Worm (Caenorhabditis elegans) whole organism, late embryonic: ENCODE measurements around the gene rfip-1.

Source experiments
- F13H6.1 ChIP-seq: sonication (generic microtip); optimal IDR thresholded peaks from 2 replicates; lab custom pipeline; 2016; ENCODE audit warnings: missing genetic modification characterization, missing compliant biosample characterization
- K09A11.1 ChIP-seq: sonication (generic microtip); optimal IDR thresholded peaks from 2 replicates; lab custom pipeline; 2017; ENCODE audit warnings: antibody characterized with exemption, mild to moderate bottlenecking, missing genetic modification characterization, missing compliant biosample characterization; ENCODE audit not compliant: insufficient read depth
- ahr-1 ChIP-seq: sonication (generic microtip); optimal IDR thresholded peaks from 2 replicates; lab custom pipeline; 2016; ENCODE audit warnings: missing genetic modification characterization, missing compliant biosample characterization
- ama-1 ChIP-seq: fragments of 150-350 bp; optimal IDR thresholded peaks from 2 replicates; lab custom pipeline; 2014
- ceh-18 ChIP-seq: sonication (generic microtip); optimal IDR thresholded peaks from 2 replicates; lab custom pipeline; 2016; ENCODE audit warnings: missing genetic modification characterization, missing compliant biosample characterization
- ceh-19 ChIP-seq: fragments of 200-800 bp; sonication (Bioruptor generic); optimal IDR thresholded peaks from 2 replicates; lab custom pipeline; 2018; ENCODE audit warnings: mild to moderate bottlenecking, missing genetic modification characterization, missing compliant biosample characterization
- ceh-2 ChIP-seq: sonication (generic microtip); optimal IDR thresholded peaks from 2 replicates; lab custom pipeline; 2016; ENCODE audit warnings: missing genotype, missing genetic modification characterization, missing compliant biosample characterization
- ceh-22 ChIP-seq: sonication (generic microtip); optimal IDR thresholded peaks from 2 replicates; lab custom pipeline; 2017; ENCODE audit warnings: missing biosample characterization, missing genetic modification characterization
- ceh-24 ChIP-seq: sonication (generic microtip); optimal IDR thresholded peaks from 2 replicates; lab custom pipeline; 2016; ENCODE audit warnings: mild to moderate bottlenecking, missing genetic modification characterization, missing compliant biosample characterization
- ceh-30 ChIP-seq: fragments of 150-350 bp; optimal IDR thresholded peaks from 2 replicates; lab custom pipeline; 2014; ENCODE audit warnings: missing biosample characterization, missing genetic modification characterization
- ceh-34 ChIP-seq: sonication (generic microtip); optimal IDR thresholded peaks from 2 replicates; lab custom pipeline; 2016; ENCODE audit warnings: mild to moderate bottlenecking, missing genetic modification characterization, missing compliant biosample characterization
- ceh-48 ChIP-seq: sonication (generic microtip); optimal IDR thresholded peaks from 2 replicates; lab custom pipeline; 2016; ENCODE audit warnings: missing genetic modification characterization, inconsistent platforms, missing compliant biosample characterization
- ceh-9 ChIP-seq: sonication (generic microtip); optimal IDR thresholded peaks from 2 replicates; lab custom pipeline; 2016; ENCODE audit warnings: mild to moderate bottlenecking, missing genetic modification characterization, inconsistent platforms, missing compliant biosample characterization
- dmd-4 ChIP-seq: sonication (generic microtip); optimal IDR thresholded peaks from 2 replicates; lab custom pipeline; 2016; ENCODE audit warnings: borderline replicate concordance, missing genetic modification characterization, missing compliant biosample characterization
- dve-1 ChIP-seq: sonication (generic microtip); optimal IDR thresholded peaks from 2 replicates; lab custom pipeline; 2017; ENCODE audit warnings: antibody characterized with exemption, mild to moderate bottlenecking, missing genetic modification characterization, missing compliant biosample characterization
- elt-2 ChIP-seq: sonication (generic microtip); optimal IDR thresholded peaks from 2 replicates; lab custom pipeline; 2016; ENCODE audit warnings: missing genetic modification reagents, missing genetic modification characterization, missing compliant biosample characterization
- eyg-1 ChIP-seq: sonication (generic microtip); optimal IDR thresholded peaks from 2 replicates; lab custom pipeline; 2016; ENCODE audit warnings: missing genotype, missing genetic modification characterization, missing compliant biosample characterization
- fax-1 ChIP-seq: sonication (generic microtip); optimal IDR thresholded peaks from 2 replicates; lab custom pipeline; 2016; ENCODE audit warnings: missing genotype, missing genetic modification characterization, missing compliant biosample characterization
- fkh-10 ChIP-seq: fragments of 150-350 bp; optimal IDR thresholded peaks from 2 replicates; lab custom pipeline; 2014; ENCODE audit warnings: missing biosample characterization, missing genetic modification reagents, missing genetic modification characterization
- fkh-6 ChIP-seq: sonication (generic microtip); optimal IDR thresholded peaks from 2 replicates; lab custom pipeline; 2016; ENCODE audit warnings: missing genetic modification characterization, missing compliant biosample characterization
- gmeb-2 ChIP-seq: sonication (generic microtip); optimal IDR thresholded peaks from 2 replicates; lab custom pipeline; 2016; ENCODE audit warnings: missing genetic modification characterization, inconsistent platforms, missing compliant biosample characterization
- hlh-13 ChIP-seq: fragments of 200-800 bp; sonication (Bioruptor generic); optimal IDR thresholded peaks from 2 replicates; lab custom pipeline; 2018; ENCODE audit warnings: mild to moderate bottlenecking, missing genetic modification characterization, missing compliant biosample characterization
- hlh-30 ChIP-seq: sonication (generic microtip); optimal IDR thresholded peaks from 2 replicates; lab custom pipeline; 2017; ENCODE audit warnings: antibody characterized with exemption, missing genetic modification characterization, missing compliant biosample characterization; ENCODE audit not compliant: insufficient read depth
- hlh-6 ChIP-seq: sonication (generic microtip); optimal IDR thresholded peaks from 2 replicates; lab custom pipeline; 2016; ENCODE audit warnings: missing genotype, missing genetic modification characterization, missing compliant biosample characterization
- lim-6 ChIP-seq: sonication (generic microtip); optimal IDR thresholded peaks from 2 replicates; lab custom pipeline; 2016; ENCODE audit warnings: missing genetic modification characterization, missing compliant biosample characterization
- lin-11 ChIP-seq: fragments of 200-800 bp; sonication (Bioruptor generic); optimal IDR thresholded peaks from 2 replicates; lab custom pipeline; 2018; ENCODE audit warnings: mild to moderate bottlenecking, missing genetic modification characterization, missing compliant biosample characterization
- nhr-11 ChIP-seq: fragments of 150-350 bp; optimal IDR thresholded peaks from 2 replicates; lab custom pipeline; 2014; ENCODE audit warnings: missing biosample characterization, missing genetic modification characterization
- nhr-232 ChIP-seq: sonication (generic microtip); optimal IDR thresholded peaks from 2 replicates; lab custom pipeline; 2016; ENCODE audit warnings: missing genetic modification characterization, missing compliant biosample characterization
- npax-4 ChIP-seq: sonication (generic microtip); optimal IDR thresholded peaks from 2 replicates; lab custom pipeline; 2016; ENCODE audit warnings: missing genetic modification characterization, missing compliant biosample characterization
- pat-9 ChIP-seq: fragments of 200-800 bp; sonication (Bioruptor generic); optimal IDR thresholded peaks from 2 replicates; lab custom pipeline; 2018; ENCODE audit warnings: mild to moderate bottlenecking, missing genetic modification characterization, moderate library complexity, missing compliant biosample characterization
- pqm-1 ChIP-seq: sonication (generic microtip); optimal IDR thresholded peaks from 2 replicates; lab custom pipeline; 2016; ENCODE audit warnings: missing genetic modification characterization, missing compliant biosample characterization
- pros-1 ChIP-seq: fragments of 150-350 bp; optimal IDR thresholded peaks from 2 replicates; lab custom pipeline; 2014; ENCODE audit warnings: missing biosample characterization, missing genetic modification reagents, missing genetic modification characterization
- rnt-1 ChIP-seq: sonication (generic microtip); optimal IDR thresholded peaks from 2 replicates; lab custom pipeline; 2016; ENCODE audit warnings: missing genetic modification characterization, missing compliant biosample characterization
- sox-2 ChIP-seq: fragments of 200-800 bp; sonication (Bioruptor generic); IDR thresholded peaks from 2 replicates; pipeline ENCODE4 v1.3.6; 2022; ENCODE audit warnings: missing genetic modification reagents, missing genetic modification characterization, missing compliant biosample characterization
- sox-4 ChIP-seq: sonication (generic microtip); optimal IDR thresholded peaks from 2 replicates; lab custom pipeline; 2017; ENCODE audit warnings: mild to moderate bottlenecking, missing genetic modification characterization, inconsistent platforms, missing compliant biosample characterization
- ttx-3 ChIP-seq: sonication (generic microtip); optimal IDR thresholded peaks from 2 replicates; lab custom pipeline; 2016; ENCODE audit warnings: missing genetic modification reagents, missing genetic modification characterization, missing compliant biosample characterization
- unc-3 ChIP-seq, 2 experiments: fragments of 200-800 bp in 1 of 2; sonication (Bioruptor generic) in 1 of 2; sonication (generic microtip) in 1 of 2; conservative IDR thresholded peaks in 1 of 2; optimal IDR thresholded peaks in 1 of 2; 2 replicates each; pipeline versions ENCODE4 v1.3.6 to Lab custom; 2016 to 2022; ENCODE audit warnings: missing compliant biosample characterization in 2 of 2, missing genetic modification characterization in 2 of 2, missing genetic modification reagents in 1 of 2
- unc-55 ChIP-seq: sonication (generic microtip); optimal IDR thresholded peaks from 2 replicates; lab custom pipeline; 2017; ENCODE audit warnings: missing biosample characterization, missing genetic modification reagents, missing genetic modification characterization
- unc-86 ChIP-seq: sonication (generic microtip); optimal IDR thresholded peaks from 2 replicates; lab custom pipeline; 2016; ENCODE audit warnings: missing genetic modification characterization, missing compliant biosample characterization
- zip-5 ChIP-seq: sonication (generic microtip); optimal IDR thresholded peaks from 2 replicates; lab custom pipeline; 2016; ENCODE audit warnings: missing genetic modification characterization, missing compliant biosample characterization
- ztf-16 ChIP-seq: sonication (generic microtip); optimal IDR thresholded peaks from 2 replicates; lab custom pipeline; 2017; ENCODE audit warnings: missing genetic modification characterization, missing compliant biosample characterization

The rfip-1 gene

DNA sequence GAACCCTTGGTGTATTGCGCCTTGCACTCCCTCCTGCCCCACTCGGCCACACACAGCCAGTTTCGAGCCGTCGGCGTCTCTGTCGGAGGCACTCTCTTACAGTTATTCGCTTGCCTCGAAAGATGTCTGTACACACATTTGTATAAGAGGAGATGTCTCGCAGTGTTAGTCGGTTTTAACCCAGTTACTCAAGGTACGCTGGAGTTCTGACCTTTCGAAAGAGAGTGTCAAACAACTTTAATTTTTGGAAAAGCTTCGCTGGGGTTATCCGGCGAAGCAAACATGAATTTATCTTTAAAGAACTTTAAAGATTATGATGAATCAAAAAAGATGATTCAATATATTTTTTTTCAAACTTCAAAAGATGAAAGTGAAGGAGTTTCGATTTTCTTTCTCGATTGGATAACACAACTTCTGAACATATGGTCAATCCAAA lies 39.6 kb upstream of the rfip-1 start (continued):
- TF ChIP-seq fkh-6, result peak; percentile 72
- TF ChIP-seq ceh-34 (tag; lab: Kevin White, UChicago), result peak; percentile 92
- peak; percentile 83 for TF ChIP-seq pat-9 (tag; lab: Kevin White, UChicago)
- TF ChIP-seq ztf-16, result peak; percentile 83
- TF ChIP-seq eyg-1 (tag; lab: Kevin White, UChicago), result peak; percentile 68
- TF ChIP-seq sox-2 (GFP tag; lab: Robert Waterston, UW), result peak; percentile 32
- TF ChIP-seq nhr-11 (tag; lab: Kevin White, UChicago), result peak; percentile 58
- TF ChIP-seq hlh-30, result peak; percentile 60
- peak; percentile 66 for TF ChIP-seq dmd-4 (tag; lab: Kevin White, UChicago)
- TF ChIP-seq ttx-3 (tag; lab: Kevin White, UChicago), result peak; percentile 70
- TF ChIP-seq hlh-13 (GFP tag; lab: Kevin White, UChicago), result peak; percentile 17
- TF ChIP-seq gmeb-2 (tag; lab: Kevin White, UChicago), result peak; percentile 55
- peak; percentile 95 for TF ChIP-seq pqm-1
- peak; percentile 86 for TF ChIP-seq rnt-1 (tag; lab: Kevin White, UChicago)
- peak; percentile 100 for TF ChIP-seq ama-1 (lab: Kevin White, UChicago)
- TF ChIP-seq elt-2 (tag; lab: Kevin White, UChicago), result peak; percentile 99
- peak; percentile 65 for TF ChIP-seq ceh-22 (tag; lab: Kevin White, UChicago)
- peak; percentile 77 for TF ChIP-seq lim-6 (tag; lab: Kevin White, UChicago)
- TF ChIP-seq fkh-10 (GFP tag; lab: Kevin White, UChicago), result peak; percentile 73
- TF ChIP-seq ceh-2 (tag; lab: Kevin White, UChicago), result peak; percentile 82
- peak; percentile 87 for TF ChIP-seq F13H6.1 (tag; lab: Kevin White, UChicago)
- TF ChIP-seq npax-4, result peak; percentile 54
- TF ChIP-seq zip-5 (tag; lab: Kevin White, UChicago), result peak; percentile 32
- TF ChIP-seq hlh-6 (tag; lab: Kevin White, UChicago), result peak; percentile 65
- TF ChIP-seq unc-3 (GFP tag; conservative IDR thresholded peaks at IDR 0.05; lab: Robert Waterston, UW), result peak; percentile 53; the same call in 1 of the 2 replicates
- peak; percentile 85 for TF ChIP-seq unc-3 (tag; optimal IDR thresholded peaks at IDR 0.05; lab: Kevin White, UChicago)
- TF ChIP-seq unc-55 (GFP tag; lab: Kevin White, UChicago), result peak; percentile 79
- peak; percentile 63 for TF ChIP-seq lin-11 (tag; lab: Kevin White, UChicago)
- peak; percentile 68 for TF ChIP-seq ceh-24 (tag; lab: Kevin White, UChicago)
- peak; percentile 79 for TF ChIP-seq ceh-30 (tag; lab: Kevin White, UChicago)
- peak; percentile 65 for TF ChIP-seq fax-1 (tag; lab: Kevin White, UChicago)
- peak; percentile 83 for TF ChIP-seq unc-86 (tag; lab: Kevin White, UChicago)
- TF ChIP-seq ceh-48 (tag; lab: Kevin White, UChicago), result peak; percentile 41

DNA sequence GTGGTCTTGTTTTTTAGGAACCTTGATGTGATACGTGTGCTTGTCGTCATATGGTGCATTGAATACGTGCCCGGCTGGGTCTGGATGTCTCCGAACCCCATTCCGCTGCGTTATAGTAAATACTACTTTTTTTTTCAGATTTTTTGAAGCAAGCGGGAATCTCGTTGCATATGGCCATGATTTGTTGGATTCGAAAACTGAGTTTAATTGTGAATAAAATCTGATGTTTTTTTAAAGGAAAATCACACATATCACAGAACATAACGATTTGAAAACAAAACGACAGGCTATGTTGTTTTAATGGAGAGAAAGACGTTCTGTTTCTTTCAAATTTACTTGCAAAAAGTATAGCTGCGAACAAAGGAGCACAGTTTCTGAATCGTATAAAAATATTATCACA lies 38.9 kb upstream of the rfip-1 start, which contains the start of the genes ZK1248.17 and H41C03.3:
ZK1248.17 (minus strand) TSS at position 101 of the 400 bp plus-strand sequence.
H41C03.3 (plus strand) TSS at position 337 of the 400 bp plus-strand sequence.
- no peak for TF ChIP-seq ahr-1 (tag; lab: Kevin White, UChicago)
- TF ChIP-seq gmeb-2 (tag; lab: Kevin White, UChicago), result no peak
- TF ChIP-seq pros-1 (tag; lab: Kevin White, UChicago), result no peak
- no peak for TF ChIP-seq nhr-232 (tag; lab: Kevin White, UChicago)
- TF ChIP-seq ceh-19 (GFP tag; lab: Kevin White, UChicago), result no peak
- TF ChIP-seq dve-1 (tag; lab: Kevin White, UChicago), result no peak
- TF ChIP-seq ceh-9 (tag; lab: Kevin White, UChicago), result no peak
- no peak for TF ChIP-seq sox-4 (tag; lab: Kevin White, UChicago)
- no peak for TF ChIP-seq K09A11.1 (tag; lab: Kevin White, UChicago)
- TF ChIP-seq ztf-16, result no peak
- no peak for TF ChIP-seq ceh-18 (tag; lab: Kevin White, UChicago)
